Fruit fly (Drosophila melanogaster) whole organism, pupa: ENCODE data around the gene CG12766.

Experiments used
- CG10348 ChIP-seq: fragments of 200-800 bp; sonication (Bioruptor generic); IDR thresholded peaks from 2 replicates; pipeline ENCODE4 v1.3.6; 2022; ENCODE audit warnings: missing biosample characterization, missing genetic modification characterization
- CG13204 ChIP-seq: fragments of 200-800 bp; sonication (Bioruptor generic); optimal IDR thresholded peaks from 2 replicates; lab custom pipeline; 2018; ENCODE audit warnings: missing biosample characterization, mild to moderate bottlenecking, missing genetic modification characterization, moderate library complexity
- CG15710 ChIP-seq: fragments of 200-800 bp; sonication (Bioruptor generic); optimal IDR thresholded peaks from 2 replicates; lab custom pipeline; 2018; ENCODE audit warnings: missing biosample characterization, mild to moderate bottlenecking, missing genetic modification characterization, moderate library complexity
- CG8159 ChIP-seq: fragments of 200-800 bp; sonication (Bioruptor generic); optimal IDR thresholded peaks from 3 replicates; lab custom pipeline; 2018; ENCODE audit warnings: missing biosample characterization, mild to moderate bottlenecking, missing genetic modification characterization, moderate library complexity
- CG9948 ChIP-seq: fragments of 200-800 bp; sonication (Bioruptor generic); optimal IDR thresholded peaks from 2 replicates; lab custom pipeline; 2018; ENCODE audit warnings: missing biosample characterization, mild to moderate bottlenecking, missing genetic modification characterization, moderate library complexity
- Snoo ChIP-seq: fragments of 200-800 bp; sonication (Bioruptor generic); optimal IDR thresholded peaks from 3 replicates; lab custom pipeline; 2017; ENCODE audit warnings: missing biosample characterization, mild to moderate bottlenecking, missing genetic modification characterization, inconsistent platforms
- gl ChIP-seq: fragments of 200-800 bp; sonication (Bioruptor generic); optimal IDR thresholded peaks from 2 replicates; lab custom pipeline; 2018; ENCODE audit warnings: missing biosample characterization, mild to moderate bottlenecking, missing genetic modification characterization

- TF ChIP-seq CG15710 (tag; lab: Kevin White, UChicago) (no peak), CG8159 (tag; lab: Kevin White, UChicago) (no peak), gl (tag; lab: Kevin White, UChicago) (no peak), CG9948 (tag; lab: Kevin White, UChicago) (no peak), Snoo (no peak), CG13204 (GFP tag; lab: Kevin White, UChicago) (no peak), CG10348 (no peak)
These were observed 21.0 kb upstream of the CG12766 start for dm6 chr3L:3960877-3961417.
